Fruit fly (Drosophila melanogaster): ENCODE data around the gene CG4259.

CG4259 gene

DNA sequence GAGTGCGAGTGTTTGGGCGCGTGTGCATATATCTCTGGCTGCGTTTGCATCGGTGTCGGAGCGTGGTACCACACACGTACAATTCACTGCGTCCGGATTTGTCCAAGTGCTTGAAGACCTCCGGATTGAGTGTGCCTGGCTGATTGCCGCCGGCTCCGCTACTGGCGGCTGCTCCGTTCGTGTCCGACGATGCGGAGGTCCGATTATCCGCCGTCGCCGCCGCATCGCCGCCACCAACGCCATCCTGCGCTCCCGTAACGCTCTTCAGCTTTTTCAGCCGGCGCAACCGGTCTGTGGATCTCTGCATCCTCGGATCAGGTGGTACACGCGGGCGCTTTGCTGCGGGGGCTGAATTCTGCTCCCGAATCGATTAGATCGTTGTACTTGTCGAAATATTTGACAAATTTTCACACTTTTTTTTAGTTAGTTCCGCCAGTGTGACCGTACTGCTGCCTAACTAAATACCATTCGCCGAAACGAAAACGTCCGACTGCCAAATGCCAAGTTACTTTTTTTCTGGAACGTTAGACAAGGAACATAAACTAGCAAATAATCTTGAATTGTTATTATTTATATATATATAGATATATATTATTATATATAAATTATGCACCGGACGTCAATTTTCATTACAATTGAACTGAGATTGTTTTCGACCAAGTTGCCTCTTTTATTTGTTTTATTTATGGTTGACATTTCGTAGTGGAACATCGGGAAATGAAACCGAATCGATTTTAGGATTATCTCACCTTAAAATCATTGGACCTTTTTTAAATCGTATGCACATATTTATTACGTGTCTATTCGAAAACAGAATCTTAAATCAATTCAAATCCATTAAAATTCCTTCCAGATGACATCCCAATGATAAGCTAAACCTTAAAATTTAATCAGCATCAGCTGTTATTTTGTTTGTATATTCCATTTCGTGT is 16.0 kb upstream of the CG4259 start, which contains the start of gene tho2:
Gene tho2 (minus strand): TSS at position 463 of the 932 bp plus-strand sequence.
- TF ChIP-seq woc (GFP tag; optimal IDR thresholded peaks at IDR 0.05) (no peak), brk (GFP tag; optimal IDR thresholded peaks at IDR 0.05) (no peak), rgr (GFP tag; optimal IDR thresholded peaks at IDR 0.05) (no peak), CG9705 (GFP tag; optimal IDR thresholded peaks at IDR 0.05) (no peak)

DNA sequence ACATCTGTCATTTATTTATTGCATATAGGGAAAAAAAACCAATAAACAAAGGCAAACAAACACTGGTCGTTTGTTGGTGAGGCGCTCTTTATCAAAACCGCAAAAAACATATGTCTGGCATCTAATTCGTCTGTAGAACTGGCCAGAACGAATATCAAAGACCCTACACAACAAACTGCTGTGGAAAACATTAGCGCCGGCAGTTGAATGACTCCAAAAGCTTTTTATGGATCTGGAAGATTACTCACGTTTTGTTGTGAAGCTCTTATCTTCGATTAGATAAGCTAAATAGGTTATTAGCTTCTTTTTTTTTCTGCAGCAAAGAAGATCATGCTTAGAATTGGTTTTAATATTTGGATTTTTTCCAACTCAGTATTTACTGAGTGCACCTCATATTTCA is 4.0 kb upstream of the CG4259 start:
- no peak for TF ChIP-seq pan (optimal IDR thresholded peaks at IDR 0.05)
- peak; percentile 39 for TF ChIP-seq ey (GFP tag; optimal IDR thresholded peaks at IDR 0.05)
- TF ChIP-seq Vsx2 (GFP tag; optimal IDR thresholded peaks at IDR 0.05; ENCODE audit: partially characterized antibody) = peak; percentile 48

DNA sequence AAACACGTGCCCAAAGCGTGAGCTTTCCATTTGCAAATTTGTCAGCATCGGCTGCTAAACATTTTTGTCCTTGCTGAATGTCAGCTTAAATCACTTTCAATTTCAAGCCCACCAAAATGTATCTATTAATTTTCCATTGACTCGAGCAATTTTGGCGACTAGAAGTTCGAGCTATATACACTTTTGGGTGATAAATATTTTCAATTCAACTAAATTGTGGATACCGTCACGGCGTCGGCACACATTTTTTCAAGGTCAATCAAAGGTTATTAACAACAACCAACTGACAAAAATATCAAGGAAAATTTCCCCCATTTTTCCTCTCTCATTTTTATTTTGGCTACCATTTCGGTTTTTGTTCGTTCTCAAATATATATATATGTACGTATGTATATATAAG is 3.2 kb upstream of the CG4259 start:
- TF ChIP-seq sv (GFP tag; optimal IDR thresholded peaks at IDR 0.05) = no peak
- no peak for TF ChIP-seq pan (optimal IDR thresholded peaks at IDR 0.05)
- no peak for TF ChIP-seq Mio (GFP tag; optimal IDR thresholded peaks at IDR 0.05)
- TF ChIP-seq Dfd (GFP tag; optimal IDR thresholded peaks at IDR 0.05) = no peak
- TF ChIP-seq lola (GFP tag; optimal IDR thresholded peaks at IDR 0.05) = no peak
- no peak for TF ChIP-seq Vsx2 (GFP tag; optimal IDR thresholded peaks at IDR 0.05; ENCODE audit: partially characterized antibody)
- TF ChIP-seq tai (GFP tag; optimal IDR thresholded peaks at IDR 0.05) = no peak
- TF ChIP-seq ey (GFP tag; optimal IDR thresholded peaks at IDR 0.05) = no peak
- TF ChIP-seq HLH106 (tag; optimal IDR thresholded peaks at IDR 0.05) = no peak
- TF ChIP-seq dsf (GFP tag; optimal IDR thresholded peaks at IDR 0.05; ENCODE audit: borderline replicate concordance) = no peak
- TF ChIP-seq CrebA (GFP tag; optimal IDR thresholded peaks at IDR 0.05; ENCODE audit: borderline replicate concordance) = no peak
- no peak for TF ChIP-seq jim (GFP tag; optimal IDR thresholded peaks at IDR 0.05)
- no peak for TF ChIP-seq br (GFP tag; optimal IDR thresholded peaks at IDR 0.05)
- TF ChIP-seq Hnf4 (GFP tag; optimal IDR thresholded peaks at IDR 0.05) = no peak
- no peak for TF ChIP-seq dmrt93B (GFP tag; optimal IDR thresholded peaks at IDR 0.05)
- TF ChIP-seq dl (GFP tag; optimal IDR thresholded peaks at IDR 0.05; ENCODE audit: insufficient read depth in 1 of 2, partially characterized antibody in 2 of 2) = no peak
- no peak for TF ChIP-seq Hr78 (GFP tag; optimal IDR thresholded peaks at IDR 0.05)
- TF ChIP-seq Sp1 (GFP tag; optimal IDR thresholded peaks at IDR 0.05) = no peak

DNA sequence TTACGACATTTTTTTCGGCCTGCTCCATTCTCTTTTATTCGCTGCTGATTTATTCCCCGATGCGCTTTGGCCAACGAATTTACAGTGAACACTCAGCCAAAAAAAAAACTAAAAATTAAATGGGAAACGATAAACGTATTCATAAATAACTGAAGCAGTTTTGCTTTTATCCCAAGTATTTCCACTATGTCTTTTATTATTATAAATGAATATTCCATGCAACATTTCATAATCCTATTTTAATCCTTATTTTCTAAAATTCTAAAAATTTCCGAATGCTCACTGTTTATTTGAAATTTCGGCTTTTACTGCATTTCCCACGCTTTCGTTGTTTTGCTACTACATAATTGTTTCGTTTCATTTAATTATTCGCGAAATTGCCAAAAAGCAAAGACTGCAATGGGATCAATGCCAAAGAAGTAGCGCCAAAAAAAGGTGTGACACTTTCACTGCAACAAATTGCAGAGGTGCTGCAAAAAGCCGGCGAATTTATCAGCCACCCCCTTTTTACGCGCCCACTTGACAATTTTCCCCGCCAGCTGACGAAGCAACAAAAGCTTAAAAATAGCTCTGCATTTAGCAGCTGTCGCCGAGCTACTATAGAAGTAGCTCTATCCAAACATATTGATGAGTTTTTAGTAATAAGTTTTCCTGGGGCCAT is 2.5 kb upstream of the CG4259 start:
- TF ChIP-seq foxo (GFP tag; optimal IDR thresholded peaks at IDR 0.05) (peak in 1 of 2 experiments; percentile 35), Dfd (GFP tag; optimal IDR thresholded peaks at IDR 0.05) (no peak), woc (GFP tag; optimal IDR thresholded peaks at IDR 0.05) (no peak), Hnf4 (GFP tag; optimal IDR thresholded peaks at IDR 0.05) (peak; percentile 19), h (GFP tag; optimal IDR thresholded peaks at IDR 0.05) (peak; percentile 19), usp (GFP tag; optimal IDR thresholded peaks at IDR 0.05) (no peak), fru (GFP tag; optimal IDR thresholded peaks at IDR 0.05) (peak; percentile 3), tai (GFP tag; optimal IDR thresholded peaks at IDR 0.05) (no peak), N (GFP tag; optimal IDR thresholded peaks at IDR 0.05) (no peak), pan (optimal IDR thresholded peaks at IDR 0.05) (no peak), sage (GFP tag; optimal IDR thresholded peaks at IDR 0.05) (no peak), rgr (GFP tag; optimal IDR thresholded peaks at IDR 0.05) (peak; percentile 4), br (GFP tag; optimal IDR thresholded peaks at IDR 0.05) (no peak), HLH106 (tag; optimal IDR thresholded peaks at IDR 0.05) (no peak), lola (GFP tag; optimal IDR thresholded peaks at IDR 0.05) (no peak)

All from whole organism, wandering third instar larva.